Fruit fly (Drosophila melanogaster) whole organism, pupa: ENCODE results near the gene CG33689.

ENCODE experiments used
- CG10348 ChIP-seq: fragments of 200-800 bp; sonication (Bioruptor generic); IDR thresholded peaks from 2 replicates; pipeline ENCODE4 v1.3.6; 2022; ENCODE audit warnings: missing biosample characterization, missing genetic modification characterization
- CG15710 ChIP-seq: fragments of 200-800 bp; sonication (Bioruptor generic); optimal IDR thresholded peaks from 2 replicates; lab custom pipeline; 2018; ENCODE audit warnings: missing biosample characterization, mild to moderate bottlenecking, missing genetic modification characterization, moderate library complexity
- D1 ChIP-seq: fragments of 200-800 bp; sonication (Bioruptor generic); optimal IDR thresholded peaks from 2 replicates; lab custom pipeline; 2018; ENCODE audit warnings: missing biosample characterization, mild to moderate bottlenecking, missing genetic modification characterization, moderate library complexity
- EcR ChIP-seq: fragments of 200-800 bp; sonication (Bioruptor generic); optimal IDR thresholded peaks from 3 replicates; lab custom pipeline; 2019; ENCODE audit warnings: missing biosample characterization, missing genetic modification characterization, mild to moderate bottlenecking, moderate library complexity, missing genetic modification reagents
- Pif1B ChIP-seq: fragments of 200-800 bp; sonication (Bioruptor generic); optimal IDR thresholded peaks from 3 replicates; lab custom pipeline; 2016; ENCODE audit warnings: missing biosample characterization, missing genetic modification characterization
- gl ChIP-seq: fragments of 200-800 bp; sonication (Bioruptor generic); optimal IDR thresholded peaks from 2 replicates; lab custom pipeline; 2018; ENCODE audit warnings: missing biosample characterization, mild to moderate bottlenecking, missing genetic modification characterization

dm6 chr3L:16153089-16153488 lies 46.9 kb upstream of the CG33689 start:
- TF ChIP-seq D1 (no peak), EcR (GFP tag; lab: Kevin White, UChicago) (no peak), CG15710 (tag; lab: Kevin White, UChicago) (peak; percentile 24), CG10348 (GFP tag; lab: Robert Waterston, UW) (no peak), gl (tag; lab: Kevin White, UChicago) (peak; percentile 46), Pif1B (GFP tag; lab: Kevin White, UChicago) (peak; percentile 55)
